Fruit fly (Drosophila melanogaster) whole organism, embryonic: ENCODE results near the gene CG15011.

Source experiments
- Adf1 ChIP-seq: fragments of 200-800 bp; sonication (Bioruptor generic); IDR thresholded peaks from 2 replicates; pipeline ENCODE4 v1.3.6; 2022; ENCODE audit warnings: missing biosample characterization, missing genetic modification characterization
- Aef1 ChIP-seq: fragments of 200-800 bp; sonication (Bioruptor generic); IDR thresholded peaks from 3 replicates; pipeline ENCODE4 v1.3.6; 2022; ENCODE audit warnings: missing biosample characterization, missing genetic modification characterization
- CG10959 ChIP-seq: fragments of 200-800 bp; sonication (Bioruptor generic); IDR thresholded peaks from 2 replicates; pipeline ENCODE4 v1.3.6; 2022; ENCODE audit warnings: missing biosample characterization, missing genetic modification characterization
- CG12769 ChIP-seq: fragments of 200-800 bp; sonication (Bioruptor generic); optimal IDR thresholded peaks from 2 replicates; lab custom pipeline; 2019; ENCODE audit warnings: missing biosample characterization, mild to moderate bottlenecking, missing genetic modification characterization, moderate library complexity
- CG13287 ChIP-seq: fragments of 200-800 bp; sonication (Bioruptor generic); IDR thresholded peaks from 2 replicates; pipeline ENCODE4 v1.3.6; 2022; ENCODE audit warnings: missing biosample characterization, missing genetic modification characterization; ENCODE audit not compliant: partially characterized antibody
- CG16815 ChIP-seq: fragments of 200-800 bp; sonication (Bioruptor generic); optimal IDR thresholded peaks from 3 replicates; lab custom pipeline; 2017; ENCODE audit warnings: missing biosample characterization, mild to moderate bottlenecking, missing genetic modification characterization
- CG17568 ChIP-seq: fragments of 200-800 bp; sonication (Bioruptor generic); optimal IDR thresholded peaks from 2 replicates; lab custom pipeline; 2018; ENCODE audit warnings: missing biosample characterization, mild to moderate bottlenecking, missing genetic modification characterization, moderate library complexity
- CG18599 ChIP-seq: fragments of 200-800 bp; sonication (Bioruptor generic); optimal IDR thresholded peaks from 3 replicates; lab custom pipeline; 2017; ENCODE audit warnings: missing biosample characterization, missing genetic modification characterization, mild to moderate bottlenecking, moderate library complexity, missing genetic modification reagents
- CG2712 ChIP-seq: fragments of 200-800 bp; optimal IDR thresholded peaks from 3 replicates; lab custom pipeline; 2019; ENCODE audit warnings: missing biosample characterization, mild to moderate bottlenecking, missing genetic modification characterization, moderate library complexity
- CG2889 ChIP-seq: fragments of 200-800 bp; sonication (Bioruptor generic); IDR thresholded peaks from 3 replicates; pipeline ENCODE4 v1.3.6; 2022; ENCODE audit warnings: missing biosample characterization, missing genetic modification characterization
- CG31388 ChIP-seq: fragments of 200-800 bp; sonication (Bioruptor generic); optimal IDR thresholded peaks from 2 replicates; lab custom pipeline; 2016; ENCODE audit warnings: missing biosample characterization, missing genetic modification characterization
- CG34376 ChIP-seq: fragments of 200-800 bp; sonication (Bioruptor generic); optimal IDR thresholded peaks from 2 replicates; lab custom pipeline; 2018; ENCODE audit warnings: missing biosample characterization, mild to moderate bottlenecking, missing genetic modification characterization
- CG34422 ChIP-seq: fragments of 200-800 bp; sonication (Bioruptor generic); IDR thresholded peaks from 3 replicates; pipeline ENCODE4 v1.3.6; 2022; ENCODE audit warnings: missing biosample characterization, missing genetic modification characterization
- CG3838 ChIP-seq: fragments of 200-800 bp; sonication (Bioruptor generic); optimal IDR thresholded peaks from 3 replicates; lab custom pipeline; 2016; ENCODE audit warnings: missing biosample characterization, missing genetic modification characterization
- CG4707 ChIP-seq: fragments of 200-800 bp; sonication (Bioruptor generic); optimal IDR thresholded peaks from 2 replicates; lab custom pipeline; 2018; ENCODE audit warnings: missing biosample characterization, mild to moderate bottlenecking, missing genetic modification characterization, moderate library complexity
- CG6765 ChIP-seq: fragments of 200-800 bp; sonication (Bioruptor generic); optimal IDR thresholded peaks from 3 replicates; lab custom pipeline; 2017; ENCODE audit warnings: missing biosample characterization, mild to moderate bottlenecking, missing genetic modification characterization
- CG6791 ChIP-seq: fragments of 200-800 bp; sonication (Bioruptor generic); IDR thresholded peaks from 3 replicates; pipeline ENCODE4 v1.3.6; 2022; ENCODE audit warnings: missing biosample characterization, missing genetic modification characterization; ENCODE audit not compliant: partially characterized antibody
- CG7372 ChIP-seq: fragments of 200-800 bp; sonication (Bioruptor generic); IDR thresholded peaks from 2 replicates; pipeline ENCODE4 v1.3.6; 2022; ENCODE audit warnings: missing biosample characterization, missing genetic modification characterization
- CG7556 ChIP-seq: fragments of 200-800 bp; sonication (Bioruptor generic); optimal IDR thresholded peaks from 2 replicates; lab custom pipeline; 2017; ENCODE audit warnings: missing biosample characterization, mild to moderate bottlenecking, missing genetic modification characterization
- CG8089 ChIP-seq: fragments of 200-800 bp; sonication (Bioruptor generic); optimal IDR thresholded peaks from 3 replicates; lab custom pipeline; 2016; ENCODE audit warnings: missing biosample characterization, missing genetic modification characterization
- CG8281 ChIP-seq: fragments of 200-800 bp; sonication (Bioruptor generic); optimal IDR thresholded peaks from 2 replicates; lab custom pipeline; 2018; ENCODE audit warnings: missing biosample characterization, mild to moderate bottlenecking, missing genetic modification characterization, moderate library complexity
- CTCF ChIP-seq: fragments of 200-800 bp; sonication (Bioruptor generic); optimal IDR thresholded peaks from 2 replicates; lab custom pipeline; 2017; ENCODE audit warnings: missing biosample characterization, mild to moderate bottlenecking, missing genetic modification characterization, moderate library complexity
- CoRest ChIP-seq: fragments of 200-800 bp; sonication (Bioruptor generic); optimal IDR thresholded peaks from 3 replicates; lab custom pipeline; 2018; ENCODE audit warnings: missing biosample characterization, mild to moderate bottlenecking, missing genetic modification characterization, moderate library complexity
- Deaf1 ChIP-seq: fragments of 200-800 bp; optimal IDR thresholded peaks from 3 replicates; lab custom pipeline; 2019; ENCODE audit warnings: missing biosample characterization, mild to moderate bottlenecking, missing genetic modification characterization, moderate library complexity
- Dref ChIP-seq: fragments of 200-800 bp; sonication (Bioruptor generic); IDR thresholded peaks from 2 replicates; pipeline ENCODE4 v1.3.6; 2022; ENCODE audit warnings: missing biosample characterization, missing genetic modification characterization
- HLH54F ChIP-seq: fragments of 200-800 bp; sonication (Bioruptor generic); optimal IDR thresholded peaks from 3 replicates; lab custom pipeline; 2016; ENCODE audit warnings: missing biosample characterization, missing genetic modification characterization
- HmgZ ChIP-seq: fragments of 200-800 bp; sonication (Bioruptor generic); optimal IDR thresholded peaks from 2 replicates; lab custom pipeline; 2018; ENCODE audit warnings: missing biosample characterization, mild to moderate bottlenecking, missing genetic modification characterization
- Hmr ChIP-seq: fragments of 200-800 bp; sonication (Bioruptor generic); optimal IDR thresholded peaks from 3 replicates; lab custom pipeline; 2017; ENCODE audit warnings: mild to moderate bottlenecking, missing biosample characterization, missing genetic modification reagents, missing genetic modification characterization
- Hr3 ChIP-seq: fragments of 200-800 bp; sonication (Bioruptor generic); optimal IDR thresholded peaks from 3 replicates; lab custom pipeline; 2016; ENCODE audit warnings: missing biosample characterization, missing genetic modification characterization
- Med ChIP-seq: fragments of 200-800 bp; sonication (Bioruptor generic); peaks from one replicate; lab custom pipeline; 2016; ENCODE audit warnings: missing biosample characterization, missing genetic modification characterization, mild to moderate bottlenecking, inconsistent platforms, moderate library complexity
- Mrtf ChIP-seq: fragments of 200-800 bp; sonication (Bioruptor generic); IDR thresholded peaks from 3 replicates; pipeline ENCODE4 v1.3.6; 2022; ENCODE audit warnings: missing biosample characterization, missing genetic modification characterization
- Nf-YC ChIP-seq: fragments of 200-800 bp; optimal IDR thresholded peaks from 3 replicates; lab custom pipeline; 2019; ENCODE audit warnings: missing biosample characterization, mild to moderate bottlenecking, missing genetic modification characterization, moderate library complexity
- Opbp ChIP-seq: fragments of 200-800 bp; sonication (Bioruptor generic); IDR thresholded peaks from 3 replicates; pipeline ENCODE4 v1.3.6; 2022; ENCODE audit warnings: missing biosample characterization, missing genetic modification characterization; ENCODE audit not compliant: partially characterized antibody
- PHDP ChIP-seq: fragments of 200-800 bp; sonication (Bioruptor generic); optimal IDR thresholded peaks from 3 replicates; lab custom pipeline; 2018; ENCODE audit warnings: missing biosample characterization, mild to moderate bottlenecking, missing genetic modification characterization, moderate library complexity
- Trl ChIP-seq, 3 experiments: fragments of >200 bp in 2 of 3; fragments of 200-800 bp in 1 of 3; sonication (Bioruptor generic) in 1 of 3; optimal IDR thresholded peaks; 2 replicates in 1 of 3; 3 replicates in 2 of 3; lab custom pipeline; 2016 to 2017; ENCODE audit warnings: missing biosample characterization in 1 of 3, missing genetic modification characterization in 1 of 3
- YL-1 ChIP-seq: fragments of 200-800 bp; sonication (Bioruptor generic); optimal IDR thresholded peaks from 3 replicates; lab custom pipeline; 2017; ENCODE audit warnings: missing biosample characterization, mild to moderate bottlenecking, missing genetic modification characterization
- amos ChIP-seq: fragments of 200-800 bp; sonication (Bioruptor generic); IDR thresholded peaks from 2 replicates; pipeline ENCODE4 v1.3.6; 2022; ENCODE audit warnings: missing biosample characterization, missing genetic modification characterization; ENCODE audit not compliant: partially characterized antibody
- cg ChIP-seq: fragments of 200-800 bp; sonication (Bioruptor generic); optimal IDR thresholded peaks from 3 replicates; lab custom pipeline; 2019; ENCODE audit warnings: missing biosample characterization, mild to moderate bottlenecking, missing genetic modification characterization, moderate library complexity
- chm ChIP-seq: fragments of 200-800 bp; sonication (Bioruptor generic); IDR thresholded peaks from 2 replicates; pipeline ENCODE4 v1.3.6; 2022; ENCODE audit warnings: missing biosample characterization, missing genetic modification characterization
- disco-r ChIP-seq: fragments of 200-800 bp; sonication (Bioruptor generic); optimal IDR thresholded peaks from 2 replicates; lab custom pipeline; 2016; ENCODE audit warnings: missing biosample characterization, missing genetic modification characterization
- her ChIP-seq: fragments of 200-800 bp; sonication (Bioruptor generic); optimal IDR thresholded peaks from 2 replicates; lab custom pipeline; 2016; ENCODE audit warnings: missing biosample characterization, missing genetic modification characterization
- lab ChIP-seq: fragments of 200-800 bp; sonication (Bioruptor generic); optimal IDR thresholded peaks from 3 replicates; lab custom pipeline; 2017; ENCODE audit warnings: missing biosample characterization, missing genetic modification characterization, mild to moderate bottlenecking, moderate library complexity, missing genetic modification reagents
- nerfin-1 ChIP-seq: fragments of 200-800 bp; sonication (Bioruptor generic); optimal IDR thresholded peaks from 3 replicates; lab custom pipeline; 2019; ENCODE audit warnings: missing biosample characterization, mild to moderate bottlenecking, missing genetic modification characterization, moderate library complexity
- nom ChIP-seq: fragments of 200-800 bp; sonication (Bioruptor generic); optimal IDR thresholded peaks from 2 replicates; lab custom pipeline; 2017; ENCODE audit warnings: missing biosample characterization, missing genetic modification characterization, mild to moderate bottlenecking, moderate library complexity, missing genetic modification reagents
- repo ChIP-seq: fragments of 200-800 bp; sonication (Bioruptor generic); optimal IDR thresholded peaks from 2 replicates; lab custom pipeline; 2016; ENCODE audit warnings: missing biosample characterization, missing genetic modification characterization
- row ChIP-seq: fragments of 200-800 bp; sonication (Bioruptor generic); IDR thresholded peaks from 3 replicates; pipeline ENCODE4 v1.3.6; 2022; ENCODE audit warnings: missing biosample characterization, missing genetic modification characterization
- sc ChIP-seq, 3 experiments: fragments of >200 bp in 2 of 3; fragments of 200-800 bp in 1 of 3; sonication (Bioruptor generic) in 1 of 3; optimal IDR thresholded peaks; 2 replicates in 2 of 3; 3 replicates in 1 of 3; lab custom pipeline; 2017; ENCODE audit warnings: mild to moderate bottlenecking in 1 of 3, missing biosample characterization in 1 of 3, missing genetic modification characterization in 1 of 3, missing genetic modification reagents in 1 of 3
- so ChIP-seq: fragments of 200-800 bp; sonication (Bioruptor generic); IDR thresholded peaks from 3 replicates; pipeline ENCODE4 v1.3.6; 2022; ENCODE audit warnings: missing biosample characterization, missing genetic modification characterization
- vvl ChIP-seq: fragments of 200-800 bp; sonication (Bioruptor generic); IDR thresholded peaks from 2 replicates; pipeline ENCODE4 v1.3.6; 2022; ENCODE audit warnings: missing biosample characterization, missing genetic modification characterization
- zf30C ChIP-seq: fragments of 200-800 bp; sonication (Bioruptor generic); optimal IDR thresholded peaks from 3 replicates; lab custom pipeline; 2018; ENCODE audit warnings: missing biosample characterization, mild to moderate bottlenecking, missing genetic modification characterization

Gene CG15011

dm6 chr3L:4227164-4227563 lies 31.8 kb downstream of the CG15011 start, which contains the start of gene CG46460 (continued):
- TF ChIP-seq nerfin-1 (no peak), her (GFP tag; lab: Kevin White, UChicago) (peak; percentile 1), row (GFP tag; lab: Robert Waterston, UW) (0 out of 3 replicates have a peak, but pooled peaks have one; percentile 24), CG16815 (GFP tag; lab: Kevin White, UChicago) (no peak), CG34422 (GFP tag; lab: Robert Waterston, UW) (0 out of 3 replicates have a peak, but pooled peaks have one; percentile 36), disco-r (GFP tag; lab: Kevin White, UChicago) (no peak), CTCF (GFP tag; lab: Kevin White, UChicago) (no peak), Mrtf (no peak), Adf1 (GFP tag; lab: Robert Waterston, UW) (peak; percentile 58), lab (GFP tag; lab: Kevin White, UChicago) (peak; percentile 19), CG2712 (tag; lab: Kevin White, UChicago) (no peak), repo (peak; percentile 10), CG7372 (GFP tag; lab: Robert Waterston, UW) (no peak), Hr3 (GFP tag; lab: Kevin White, UChicago) (no peak), Hmr (GFP tag; lab: Kevin White, UChicago) (peak; percentile 27), CG31388 (no peak), CG4707 (peak; percentile 2), CG10959 (no peak), vvl (peak; percentile 41; the same call in 1 of the 2 replicates), Nf-YC (tag; lab: Kevin White, UChicago) (peak; percentile 6), CG13287 (GFP tag; lab: Robert Waterston, UW) (peak; percentile 36; the same call in 1 of the 2 replicates), CG12769 (tag; lab: Kevin White, UChicago) (peak; percentile 19), CG2889 (GFP tag; lab: Robert Waterston, UW) (no peak), Dref (GFP tag; lab: Robert Waterston, UW) (no peak), YL-1 (GFP tag; lab: Kevin White, UChicago) (no peak), Deaf1 (tag; lab: Kevin White, UChicago) (peak; percentile 68), Aef1 (GFP tag; lab: Robert Waterston, UW) (no peak), chm (GFP tag; lab: Robert Waterston, UW) (peak; percentile 69), Med (GFP tag; lab: Kevin White, UChicago) (peak; percentile 84), CG6765 (no peak), sc (optimal IDR thresholded peaks at IDR 0.05; lab: Kevin White, UChicago) (no peak), sc (GFP tag; optimal IDR thresholded peaks at IDR 0.05; lab: Kevin White, UChicago) (no peak), CG3838 (no peak), nom (GFP tag; lab: Kevin White, UChicago) (peak; percentile 45), CoRest (tag; lab: Kevin White, UChicago) (no peak), cg (GFP tag; lab: Kevin White, UChicago) (peak; percentile 94), CG18599 (no peak), CG7556 (GFP tag; lab: Kevin White, UChicago) (no peak), CG8281 (tag; lab: Kevin White, UChicago) (no peak), CG8089 (peak; percentile 24), amos (GFP tag; lab: Robert Waterston, UW) (peak; percentile 19; the same call in 1 of the 2 replicates), zf30C (GFP tag; lab: Kevin White, UChicago) (no peak), PHDP (tag; lab: Kevin White, UChicago) (no peak), Opbp (GFP tag; lab: Robert Waterston, UW) (peak; percentile 43; the same call in 1 of the 3 replicates), Trl (optimal IDR thresholded peaks at IDR 0.05; lab: Kevin White, UChicago) (peak; percentile 55 to 67), Trl (GFP tag; optimal IDR thresholded peaks at IDR 0.05; lab: Kevin White, UChicago) (no peak), HmgZ (peak; percentile 4), CG34376 (GFP tag; lab: Kevin White, UChicago) (peak; percentile 6), so (GFP tag; lab: Robert Waterston, UW) (peak; percentile 67; the same call in 2 of the 3 replicates), HLH54F (GFP tag; lab: Kevin White, UChicago) (no peak), CG17568 (GFP tag; lab: Kevin White, UChicago) (no peak), CG6791 (peak; percentile 40; the same call in 2 of the 3 replicates)
